Fruit fly (Drosophila melanogaster): ENCODE data around the gene Nnk.
A peak's percentile ranks its signal among the peaks of the same experiment; 100 is the strongest.

Nnk gene

DNA sequence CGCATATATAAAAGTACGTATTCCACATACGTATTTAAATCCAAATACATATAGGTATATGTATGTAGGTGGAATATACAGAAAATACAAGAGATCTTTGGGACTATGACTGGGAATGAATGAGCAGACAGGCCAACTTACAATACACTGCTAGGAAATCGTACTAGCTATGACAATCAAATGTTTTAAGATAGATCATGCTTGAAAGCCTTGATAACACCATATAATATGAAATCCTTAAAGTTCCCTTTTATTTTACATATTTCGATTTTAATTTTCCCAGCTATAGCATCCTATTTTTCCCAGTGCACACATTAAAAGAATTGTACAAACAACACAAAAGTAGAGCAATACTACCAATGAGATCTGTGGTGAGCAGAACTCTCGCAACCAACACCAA lies 23.7 kb downstream of the Nnk start (continued):
- peak; percentile 9 for TF ChIP-seq dm (GFP tag; optimal IDR thresholded peaks at IDR 0.05)
- peak; percentile 72 for TF ChIP-seq jumu (GFP tag; optimal IDR thresholded peaks at IDR 0.05)
- no peak for TF ChIP-seq luna (GFP tag; optimal IDR thresholded peaks at IDR 0.05)
- peak; percentile 43 for TF ChIP-seq CG15011 (GFP tag; optimal IDR thresholded peaks at IDR 0.05)
- TF ChIP-seq Myb (GFP tag; optimal IDR thresholded peaks at IDR 0.05) = peak; percentile 62
- TF ChIP-seq pzg (GFP tag; optimal IDR thresholded peaks at IDR 0.05) = no peak
- TF ChIP-seq CG14014 (GFP tag; IDR thresholded peaks at IDR 0.05) = peak; percentile 74
- TF ChIP-seq BtbVII (GFP tag; optimal IDR thresholded peaks at IDR 0.05) = peak; percentile 64
- peak; percentile 60; the same call in 1 of the 2 replicates for TF ChIP-seq Nf-YA (GFP tag; IDR thresholded peaks at IDR 0.05)
- peak; percentile 65 for TF ChIP-seq CG2875 (GFP tag; optimal IDR thresholded peaks at IDR 0.05)
- no peak for TF ChIP-seq crp (GFP tag; optimal IDR thresholded peaks at IDR 0.05)
- no peak for TF ChIP-seq Stat92E (GFP tag; optimal IDR thresholded peaks at IDR 0.05)
- TF ChIP-seq CG13287 (GFP tag; IDR thresholded peaks at IDR 0.05; ENCODE audit: partially characterized antibody) = no peak
- no peak for TF ChIP-seq CG17802 (tag; optimal IDR thresholded peaks at IDR 0.05)
- TF ChIP-seq MBD-R2 (GFP tag; IDR thresholded peaks at IDR 0.05) = peak; percentile 65
- no peak for TF ChIP-seq NC2α (GFP tag; optimal IDR thresholded peaks at IDR 0.05)
- peak; percentile 40 for TF ChIP-seq CG8089 (GFP tag; optimal IDR thresholded peaks at IDR 0.05)
- peak; percentile 77 for TF ChIP-seq peb (GFP tag; IDR thresholded peaks at IDR 0.05)
- TF ChIP-seq Gug (GFP tag; IDR thresholded peaks at IDR 0.05) = peak; percentile 69; the same call in 3 of the 4 replicates
- TF ChIP-seq CG1602 (GFP tag; optimal IDR thresholded peaks at IDR 0.05) = peak; percentile 55
- peak; percentile 73; the same call in 2 of the 3 replicates for TF ChIP-seq ase (GFP tag; IDR thresholded peaks at IDR 0.05)
- TF ChIP-seq slbo (GFP tag; IDR thresholded peaks at IDR 0.05) = peak; percentile 86
- no peak for TF ChIP-seq CG33557 (GFP tag; optimal IDR thresholded peaks at IDR 0.05)
- TF ChIP-seq Atf-2 (GFP tag; optimal IDR thresholded peaks at IDR 0.05) = peak; percentile 54
- peak; percentile 40; the same call in 1 of the 3 replicates for TF ChIP-seq jigr1 (GFP tag; IDR thresholded peaks at IDR 0.05)
- TF ChIP-seq CG33213 (GFP tag; optimal IDR thresholded peaks at IDR 0.05) = peak; percentile 62
- peak; percentile 86 for TF ChIP-seq CG2120 (GFP tag; optimal IDR thresholded peaks at IDR 0.05)
- no peak for TF ChIP-seq pan (optimal IDR thresholded peaks at IDR 0.05)
- TF ChIP-seq pan (GFP tag; optimal IDR thresholded peaks at IDR 0.05 in 1 of 2, IDR thresholded peaks at IDR 0.05 in 1 of 2) = peak in 1 of 2 experiments; percentile 89
- no peak for TF ChIP-seq Opbp (GFP tag; IDR thresholded peaks at IDR 0.05; ENCODE audit: partially characterized antibody)
- TF ChIP-seq Sin3A (optimal IDR thresholded peaks at IDR 0.05) = no peak
- 0 out of 2 replicates have a peak, but pooled peaks have one; percentile 16 for TF ChIP-seq Dref (GFP tag; IDR thresholded peaks at IDR 0.05)
- peak; percentile 58; the same call in 1 of the 2 replicates for TF ChIP-seq ro (GFP tag; IDR thresholded peaks at IDR 0.05)
- no peak for TF ChIP-seq hth (optimal IDR thresholded peaks at IDR 0.05)
- TF ChIP-seq otp (GFP tag; IDR thresholded peaks at IDR 0.05) = peak; percentile 61; the same call in 1 of the 3 replicates
- TF ChIP-seq CG3065 (GFP tag; optimal IDR thresholded peaks at IDR 0.05) = no peak
- peak; percentile 68 for TF ChIP-seq scrt (GFP tag; optimal IDR thresholded peaks at IDR 0.05)
- TF ChIP-seq sima (GFP tag; optimal IDR thresholded peaks at IDR 0.05) = peak; percentile 26
- no peak for TF ChIP-seq lov (optimal IDR thresholded peaks at IDR 0.05)
- TF ChIP-seq lov (GFP tag; IDR thresholded peaks at IDR 0.05) = peak; percentile 74; the same call in 1 of the 3 replicates
- peak; percentile 62 for TF ChIP-seq ap (GFP tag; IDR thresholded peaks at IDR 0.05)
- peak; percentile 49 for TF ChIP-seq Chrac-16 (GFP tag; optimal IDR thresholded peaks at IDR 0.05)
- peak; percentile 83 for TF ChIP-seq Abd-B (GFP tag; optimal IDR thresholded peaks at IDR 0.05)
- peak; percentile 47 for TF ChIP-seq CG4707 (GFP tag; optimal IDR thresholded peaks at IDR 0.05)
- peak; percentile 78 for TF ChIP-seq CG10979 (tag; optimal IDR thresholded peaks at IDR 0.05)
- TF ChIP-seq CG8290 (GFP tag; optimal IDR thresholded peaks at IDR 0.05) = no peak
- peak in 1 of 2 experiments; percentile 75 for TF ChIP-seq CG8290 (tag; optimal IDR thresholded peaks at IDR 0.05)
- peak; percentile 87 for TF ChIP-seq CG18262 (tag; optimal IDR thresholded peaks at IDR 0.05)
- TF ChIP-seq tap (tag; optimal IDR thresholded peaks at IDR 0.05) = peak; percentile 86
- peak; percentile 52 for TF ChIP-seq CG12942 (GFP tag; optimal IDR thresholded peaks at IDR 0.05)
- peak; percentile 63 for TF ChIP-seq CHES-1-like (GFP tag; optimal IDR thresholded peaks at IDR 0.05)
- peak; percentile 44 for TF ChIP-seq shn (GFP tag; optimal IDR thresholded peaks at IDR 0.05)
